Worm (Caenorhabditis elegans) whole organism, L4 larva: ENCODE measurements around the gene din-1.

Experiments used
- F10B5.3 ChIP-seq: sonication (generic microtip); optimal IDR thresholded peaks from 2 replicates; lab custom pipeline; 2016; ENCODE audit warnings: mild to moderate bottlenecking, missing genetic modification characterization, missing compliant biosample characterization
- F49E8.2 ChIP-seq: sonication (generic microtip); optimal IDR thresholded peaks from 2 replicates; lab custom pipeline; 2016; ENCODE audit warnings: missing compliant biosample characterization, mild to moderate bottlenecking, missing genetic modification characterization, borderline replicate concordance
- T26A8.4 ChIP-seq: fragments of 200-800 bp; sonication (Bioruptor generic); IDR thresholded peaks from 2 replicates; pipeline ENCODE4 v1.3.6; 2022; ENCODE audit warnings: missing genetic modification characterization, missing compliant biosample characterization
- Y48G9A.11 ChIP-seq: fragments of 200-800 bp; sonication (Bioruptor generic); IDR thresholded peaks from 2 replicates; pipeline ENCODE4 v1.3.6; 2022; ENCODE audit warnings: missing genetic modification reagents, missing genetic modification characterization, missing compliant biosample characterization
- Y5F2A.4 ChIP-seq: fragments of 200-800 bp; sonication (Bioruptor generic); optimal IDR thresholded peaks from 2 replicates; lab custom pipeline; 2018; ENCODE audit warnings: mild to moderate bottlenecking, missing genetic modification characterization, missing compliant biosample characterization
- aha-1 ChIP-seq: fragments of 150-350 bp; peaks from one replicate; lab custom pipeline; 2014; ENCODE audit warnings: missing biosample characterization, missing genetic modification characterization
- ama-1 ChIP-seq: fragments of 150-350 bp; optimal IDR thresholded peaks from 2 replicates; lab custom pipeline; 2014; ENCODE audit warnings: inconsistent platforms, mixed read lengths
- ceh-28 ChIP-seq: fragments of 150-350 bp; optimal IDR thresholded peaks from 2 replicates; lab custom pipeline; 2014; ENCODE audit warnings: missing biosample characterization, missing genetic modification reagents, missing genetic modification characterization
- ceh-32 ChIP-seq: sonication (generic microtip); optimal IDR thresholded peaks from 2 replicates; lab custom pipeline; 2016; ENCODE audit warnings: mild to moderate bottlenecking, missing genetic modification characterization, missing compliant biosample characterization; ENCODE audit not compliant: poor library complexity
- ceh-82 ChIP-seq: sonication (generic microtip); optimal IDR thresholded peaks from 2 replicates; lab custom pipeline; 2017; ENCODE audit warnings: missing biosample characterization, missing genetic modification characterization
- cey-2 ChIP-seq: sonication (generic microtip); optimal IDR thresholded peaks from 3 replicates; lab custom pipeline; 2017; ENCODE audit warnings: missing genetic modification characterization, mild to moderate bottlenecking, missing compliant biosample characterization, antibody characterized with exemption, borderline replicate concordance; ENCODE audit not compliant: insufficient read depth
- ctbp-1 ChIP-seq: fragments of 200-800 bp; sonication (Bioruptor generic); IDR thresholded peaks from 2 replicates; pipeline ENCODE4 v1.3.6; 2022; ENCODE audit warnings: missing genetic modification reagents, missing genetic modification characterization, missing compliant biosample characterization
- dve-1 ChIP-seq: sonication (generic microtip); optimal IDR thresholded peaks from 2 replicates; lab custom pipeline; 2017; ENCODE audit warnings: antibody characterized with exemption, mild to moderate bottlenecking, missing genetic modification characterization, missing compliant biosample characterization; ENCODE audit not compliant: insufficient read depth
- egl-43 ChIP-seq: fragments of 200-800 bp; sonication (Bioruptor generic); IDR thresholded peaks from 2 replicates; pipeline ENCODE4 v1.3.6; 2022; ENCODE audit warnings: missing genetic modification reagents, missing genetic modification characterization, missing compliant biosample characterization
- fkh-10 ChIP-seq: fragments of 150-350 bp; optimal IDR thresholded peaks from 2 replicates; lab custom pipeline; 2014; ENCODE audit warnings: missing biosample characterization, missing genetic modification reagents, missing genetic modification characterization
- gei-8 ChIP-seq: fragments of 200-800 bp; sonication (Bioruptor generic); optimal IDR thresholded peaks from 2 replicates; lab custom pipeline; 2018; ENCODE audit warnings: mild to moderate bottlenecking, missing genetic modification characterization, missing compliant biosample characterization
- hif-1 ChIP-seq, 2 experiments: sonication (generic microtip); optimal IDR thresholded peaks; 2 replicates each; lab custom pipeline; 2016 to 2017; ENCODE audit warnings: missing compliant biosample characterization in 2 of 2, missing genetic modification characterization in 2 of 2, missing genetic modification reagents in 2 of 2, missing genotype in 2 of 2, mild to moderate bottlenecking in 1 of 2
- hlh-11 ChIP-seq: fragments of 200-800 bp; sonication (Bioruptor generic); optimal IDR thresholded peaks from 2 replicates; lab custom pipeline; 2018; ENCODE audit warnings: mild to moderate bottlenecking, missing genetic modification characterization, missing compliant biosample characterization
- hlh-30 ChIP-seq: sonication (generic microtip); optimal IDR thresholded peaks from 2 replicates; lab custom pipeline; 2017; ENCODE audit warnings: antibody characterized with exemption, mild to moderate bottlenecking, missing genetic modification characterization, missing compliant biosample characterization; ENCODE audit not compliant: insufficient read depth
- lim-7 ChIP-seq: fragments of 200-800 bp; sonication (Bioruptor generic); IDR thresholded peaks from 2 replicates; pipeline ENCODE4 v1.3.6; 2022; ENCODE audit warnings: missing genetic modification characterization, missing compliant biosample characterization
- lin-38 ChIP-seq: fragments of 200-800 bp; sonication (Bioruptor generic); IDR thresholded peaks from 2 replicates; pipeline ENCODE4 v1.3.6; 2022; ENCODE audit warnings: missing genetic modification reagents, missing genetic modification characterization, missing compliant biosample characterization
- lin-39 ChIP-seq: fragments of 150-350 bp; optimal IDR thresholded peaks from 2 replicates; lab custom pipeline; 2014; ENCODE audit warnings: missing biosample characterization, missing genetic modification reagents, missing genetic modification characterization
- lsy-2 ChIP-seq, 2 experiments: fragments of 150-350 bp in 1 of 2; sonication (generic microtip) in 1 of 2; optimal IDR thresholded peaks; 2 replicates each; lab custom pipeline; 2014 to 2017; ENCODE audit warnings: missing biosample characterization in 2 of 2, missing genetic modification characterization in 2 of 2
- madf-9 ChIP-seq: fragments of 200-800 bp; sonication (Bioruptor generic); conservative IDR thresholded peaks from 2 replicates; pipeline ENCODE4 v1.3.6; 2022; ENCODE audit warnings: missing genetic modification reagents, missing genetic modification characterization, missing compliant biosample characterization
- nhr-28 ChIP-seq: fragments of 150-350 bp; optimal IDR thresholded peaks from 2 replicates; lab custom pipeline; 2014; ENCODE audit warnings: missing biosample characterization, missing genetic modification characterization
- nhr-41 ChIP-seq: fragments of 200-800 bp; sonication (Bioruptor generic); IDR thresholded peaks from 2 replicates; pipeline ENCODE4 v1.3.6; 2022; ENCODE audit warnings: missing genetic modification reagents, missing genetic modification characterization, missing compliant biosample characterization
- nhr-48 ChIP-seq: sonication (generic microtip); optimal IDR thresholded peaks from 2 replicates; lab custom pipeline; 2016; ENCODE audit warnings: mild to moderate bottlenecking, missing genetic modification characterization, missing compliant biosample characterization
- nhr-6 ChIP-seq: fragments of 150-350 bp; optimal IDR thresholded peaks from 2 replicates; lab custom pipeline; 2014; ENCODE audit warnings: missing biosample characterization, missing genetic modification characterization
- nhr-76 ChIP-seq: fragments of 150-350 bp; optimal IDR thresholded peaks from 2 replicates; lab custom pipeline; 2014; ENCODE audit warnings: missing biosample characterization, missing genetic modification characterization
- nhr-77 ChIP-seq: fragments of 150-350 bp; optimal IDR thresholded peaks from 2 replicates; lab custom pipeline; 2014; ENCODE audit warnings: missing biosample characterization, missing genetic modification characterization
- pha-4 ChIP-seq, 2 experiments: fragments of 150-350 bp in 1 of 2; fragments of 200-800 bp in 1 of 2; sonication (Bioruptor generic) in 1 of 2; IDR thresholded peaks in 1 of 2; optimal IDR thresholded peaks in 1 of 2; 2 replicates each; pipeline versions ENCODE4 v1.3.6 to Lab custom; 2014 to 2022; ENCODE audit warnings: missing genetic modification characterization in 2 of 2, missing genetic modification reagents in 2 of 2, missing biosample characterization in 1 of 2, missing compliant biosample characterization in 1 of 2
- php-3 ChIP-seq: fragments of 200-800 bp; sonication (Bioruptor generic); IDR thresholded peaks from 2 replicates; pipeline ENCODE4 v1.3.6; 2022; ENCODE audit warnings: missing genetic modification reagents, missing genetic modification characterization, missing compliant biosample characterization
- pqm-1 ChIP-seq: sonication (generic microtip); optimal IDR thresholded peaks from 2 replicates; lab custom pipeline; 2017; ENCODE audit warnings: missing biosample characterization, missing genetic modification characterization
- saeg-2 ChIP-seq: fragments of 200-800 bp; sonication (Bioruptor generic); IDR thresholded peaks from 2 replicates; pipeline ENCODE4 v1.3.6; 2022; ENCODE audit warnings: missing genetic modification reagents, missing genetic modification characterization, missing compliant biosample characterization
- set-16 ChIP-seq: fragments of 200-800 bp; sonication (Bioruptor generic); IDR thresholded peaks from 2 replicates; pipeline ENCODE4 v1.3.6; 2022; ENCODE audit warnings: missing genetic modification reagents, missing genetic modification characterization, missing compliant biosample characterization
- snpc-1.2 ChIP-seq: fragments of 200-800 bp; sonication (Bioruptor generic); IDR thresholded peaks from 2 replicates; pipeline ENCODE4 v1.3.6; 2022; ENCODE audit warnings: missing genetic modification reagents, missing genetic modification characterization, missing compliant biosample characterization
- tra-1 ChIP-seq: fragments of 200-800 bp; sonication (Bioruptor generic); IDR thresholded peaks from 2 replicates; pipeline ENCODE4 v1.3.6; 2022; ENCODE audit warnings: missing genetic modification reagents, missing genetic modification characterization, missing compliant biosample characterization
- unc-62 ChIP-seq, 3 experiments: fragments of 150-350 bp in 1 of 3; sonication (generic microtip); optimal IDR thresholded peaks in 2 of 3; peaks in 1 of 3; 1 replicate in 1 of 3; 2 replicates in 2 of 3; lab custom pipeline; 2014 to 2017; ENCODE audit warnings: missing biosample characterization in 3 of 3, missing genetic modification characterization in 3 of 3, missing genetic modification reagents in 3 of 3, missing genotype in 1 of 3
- vab-7 ChIP-seq: fragments of 200-800 bp; sonication (Bioruptor generic); IDR thresholded peaks from 2 replicates; pipeline ENCODE4 v1.3.6; 2022; ENCODE audit warnings: missing genetic modification reagents, missing genetic modification characterization, missing compliant biosample characterization
- zfp-2 ChIP-seq: sonication (generic microtip); optimal IDR thresholded peaks from 2 replicates; lab custom pipeline; 2016; ENCODE audit warnings: mild to moderate bottlenecking, missing genetic modification characterization, missing compliant biosample characterization
- zip-11 ChIP-seq: fragments of 200-800 bp; sonication (Bioruptor generic); IDR thresholded peaks from 2 replicates; pipeline ENCODE4 v1.3.6; 2022; ENCODE audit warnings: missing genetic modification characterization, missing compliant biosample characterization
- ztf-11 ChIP-seq: fragments of 150-350 bp; optimal IDR thresholded peaks from 2 replicates; lab custom pipeline; 2014; ENCODE audit warnings: missing biosample characterization, missing genetic modification characterization
- ztf-7 ChIP-seq: fragments of 150-350 bp; optimal IDR thresholded peaks from 2 replicates; lab custom pipeline; 2014; ENCODE audit warnings: missing biosample characterization, missing genetic modification characterization

The din-1 gene

DNA sequence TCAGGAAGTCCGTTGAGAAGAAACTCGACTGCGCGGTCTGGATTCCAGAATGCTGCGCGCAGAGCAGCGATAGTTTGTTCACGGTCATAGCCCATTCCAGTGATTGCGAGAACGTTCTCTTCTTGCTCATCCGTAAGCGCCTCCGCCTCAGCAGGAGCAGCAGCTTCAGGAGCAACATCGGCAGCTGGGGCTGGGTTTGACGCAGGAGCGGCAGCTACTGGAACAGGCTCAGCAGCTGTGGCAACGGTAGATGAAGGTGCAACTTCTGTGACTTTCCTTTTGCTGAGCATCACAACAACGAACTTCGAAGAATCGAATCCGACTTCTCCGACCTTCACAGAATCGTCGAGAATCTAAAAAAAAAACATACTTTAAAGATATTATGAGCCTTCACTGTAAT lies 18.7 kb upstream of the din-1 start:
- TF ChIP-seq egl-43 (GFP tag; lab: Robert Waterston, UW): no peak
- peak; percentile 87 for TF ChIP-seq set-16 (GFP tag; lab: Robert Waterston, UW)
- no peak for TF ChIP-seq hif-1 (tag; optimal IDR thresholded peaks at IDR 0.05; lab: Kevin White, UChicago)
- TF ChIP-seq tra-1 (GFP tag; lab: Robert Waterston, UW): no peak
- TF ChIP-seq snpc-1.2 (GFP tag; lab: Robert Waterston, UW): no peak

DNA sequence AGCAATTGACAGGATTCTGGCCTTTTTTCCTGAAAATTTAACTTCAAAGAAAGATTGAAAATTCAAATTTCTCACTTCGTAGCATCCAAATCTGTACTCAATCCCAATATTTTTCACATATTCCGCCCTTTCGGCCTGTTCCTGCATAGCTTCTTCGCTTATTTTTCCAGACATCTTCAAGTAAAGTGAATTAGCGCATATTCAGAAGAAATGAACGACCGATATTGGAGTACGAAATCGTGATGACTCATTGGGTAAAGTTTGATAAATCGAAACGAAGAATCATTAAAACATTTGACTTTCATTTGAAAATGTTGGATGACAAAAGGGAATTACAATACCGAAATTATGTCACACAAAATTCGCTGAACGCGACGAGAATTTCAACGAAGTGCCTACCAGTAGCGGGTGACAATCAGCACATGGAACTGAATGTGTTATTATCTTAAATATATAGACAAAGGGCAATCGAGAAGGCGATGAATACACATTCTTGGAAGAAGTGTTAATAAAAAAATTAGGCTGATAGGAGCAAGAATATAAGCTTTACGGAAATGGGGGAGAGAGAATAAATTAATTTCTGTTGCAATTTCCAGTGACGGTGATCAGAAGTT lies 17.7 kb upstream of the din-1 start, which contains the start of gene coa-7:
Gene coa-7 (minus strand): TSS at position 174 of the 614 bp plus-strand sequence.
- TF ChIP-seq T26A8.4 (GFP tag; lab: Robert Waterston, UW) (0 out of 2 replicates have a peak, but pooled peaks have one; percentile 19), lin-38 (GFP tag; lab: Robert Waterston, UW) (peak; percentile 36; the same call in 1 of the 2 replicates), Y48G9A.11 (GFP tag; lab: Robert Waterston, UW) (peak; percentile 6; the same call in 1 of the 2 replicates), ama-1 (peak; percentile 78), fkh-10 (GFP tag; lab: Kevin White, UChicago) (no peak), pha-4 (GFP tag; IDR thresholded peaks at IDR 0.05; lab: Robert Waterston, UW) (peak; percentile 37; the same call in 1 of the 2 replicates), pha-4 (tag; optimal IDR thresholded peaks at IDR 0.05; lab: Kevin White, UChicago) (no peak), ceh-32 (no peak), nhr-48 (no peak), unc-62 (GFP tag; optimal IDR thresholded peaks at IDR 0.05 in 1 of 2; lab: Kevin White, UChicago) (peak in 1 of 2 experiments; percentile 72), unc-62 (tag; optimal IDR thresholded peaks at IDR 0.05; lab: Kevin White, UChicago) (no peak), ctbp-1 (peak; percentile 64; the same call in 1 of the 2 replicates), F49E8.2 (peak; percentile 22)
- TF ChIP-seq, all 104 proteins: peak for 8

DNA sequence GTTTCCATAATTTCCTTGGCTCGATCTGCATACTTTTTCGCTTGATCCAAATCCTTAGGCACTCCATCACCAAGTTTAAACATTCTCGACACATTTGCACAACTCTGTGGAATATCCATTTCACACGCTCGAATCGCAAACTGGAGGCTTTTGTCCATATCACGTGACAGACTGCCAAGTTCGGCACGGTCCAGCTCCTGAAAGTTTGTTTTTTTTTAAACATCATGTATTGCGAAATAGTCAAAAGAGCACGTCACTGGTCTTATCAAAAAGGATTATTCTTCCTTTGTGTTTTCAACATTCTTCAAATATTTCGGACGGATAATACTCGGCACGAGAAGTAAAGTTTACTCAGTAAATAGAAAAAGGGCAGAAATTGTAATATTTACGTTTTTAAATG lies 15.8 kb upstream of the din-1 start:
- TF ChIP-seq lin-39 (tag; lab: Kevin White, UChicago): no peak
- no peak for TF ChIP-seq nhr-77 (tag; lab: Kevin White, UChicago)
- peak in 1 of 2 experiments; percentile 35 for TF ChIP-seq lsy-2 (tag; optimal IDR thresholded peaks at IDR 0.05; lab: Kevin White, UChicago)
- no peak for TF ChIP-seq Y5F2A.4 (GFP tag; lab: Kevin White, UChicago)
- no peak for TF ChIP-seq pqm-1 (tag; lab: Kevin White, UChicago)
- TF ChIP-seq nhr-6 (tag; lab: Kevin White, UChicago): no peak
- TF ChIP-seq aha-1 (tag; lab: Kevin White, UChicago): peak; percentile 81
- TF ChIP-seq nhr-28: no peak
- TF ChIP-seq dve-1 (tag; lab: Kevin White, UChicago): peak; percentile 40
- peak; percentile 41 for TF ChIP-seq hlh-30

DNA sequence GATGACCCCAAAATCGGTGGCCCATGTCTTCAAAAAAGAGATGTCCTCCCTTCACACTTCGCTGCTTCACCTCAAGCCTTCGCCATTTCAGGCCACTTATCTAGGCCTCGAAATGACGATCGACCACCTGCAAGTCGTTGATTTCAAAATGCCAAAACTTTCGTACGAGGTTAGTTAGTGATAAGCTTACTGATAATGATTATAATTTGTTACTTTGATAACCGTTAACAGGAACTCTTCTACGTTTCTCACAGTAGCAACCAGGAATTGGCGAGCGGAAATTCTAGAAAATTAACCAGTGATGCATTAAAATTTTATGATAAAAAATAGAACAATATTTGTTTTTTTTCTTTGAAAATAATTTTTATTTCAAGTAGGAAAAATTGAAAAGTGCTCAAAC lies 13.5 kb upstream of the din-1 start:
- no peak for TF ChIP-seq lim-7
- no peak for TF ChIP-seq ztf-11 (tag; lab: Kevin White, UChicago)
- TF ChIP-seq ztf-7 (tag; lab: Kevin White, UChicago): no peak
- TF ChIP-seq aha-1 (tag; lab: Kevin White, UChicago): peak; percentile 38
- no peak for TF ChIP-seq zfp-2 (tag; lab: Kevin White, UChicago)
- TF ChIP-seq lin-39 (tag; lab: Kevin White, UChicago): no peak
- TF ChIP-seq cey-2 (tag; lab: Kevin White, UChicago): no peak
- TF ChIP-seq hlh-11: peak; percentile 16
- peak; percentile 7 for TF ChIP-seq dve-1 (tag; lab: Kevin White, UChicago)
- no peak for TF ChIP-seq madf-9 (GFP tag; lab: Robert Waterston, UW)
- TF ChIP-seq lin-38 (GFP tag; lab: Robert Waterston, UW): no peak
- TF ChIP-seq nhr-41 (GFP tag; lab: Robert Waterston, UW): no peak
- TF ChIP-seq nhr-48: no peak
- no peak for TF ChIP-seq php-3 (GFP tag; lab: Robert Waterston, UW)
- TF ChIP-seq ceh-82 (tag; lab: Kevin White, UChicago): no peak
- TF ChIP-seq pqm-1 (tag; lab: Kevin White, UChicago): peak; percentile 56
- TF ChIP-seq F10B5.3 (tag; lab: Kevin White, UChicago): no peak
- no peak for TF ChIP-seq zip-11
- peak; percentile 13 for TF ChIP-seq nhr-28
- no peak for TF ChIP-seq nhr-76
- TF ChIP-seq hlh-30: no peak
- no peak for TF ChIP-seq gei-8 (GFP tag; lab: Kevin White, UChicago)
- TF ChIP-seq saeg-2 (GFP tag; lab: Robert Waterston, UW): no peak
- TF ChIP-seq ceh-28 (tag; lab: Kevin White, UChicago): no peak
- no peak for TF ChIP-seq vab-7 (GFP tag; lab: Robert Waterston, UW)
- no peak for TF ChIP-seq ceh-32
